Worm (Caenorhabditis elegans): Measurements from ENCODE around the gene rbc-1.

Gene rbc-1

DNA sequence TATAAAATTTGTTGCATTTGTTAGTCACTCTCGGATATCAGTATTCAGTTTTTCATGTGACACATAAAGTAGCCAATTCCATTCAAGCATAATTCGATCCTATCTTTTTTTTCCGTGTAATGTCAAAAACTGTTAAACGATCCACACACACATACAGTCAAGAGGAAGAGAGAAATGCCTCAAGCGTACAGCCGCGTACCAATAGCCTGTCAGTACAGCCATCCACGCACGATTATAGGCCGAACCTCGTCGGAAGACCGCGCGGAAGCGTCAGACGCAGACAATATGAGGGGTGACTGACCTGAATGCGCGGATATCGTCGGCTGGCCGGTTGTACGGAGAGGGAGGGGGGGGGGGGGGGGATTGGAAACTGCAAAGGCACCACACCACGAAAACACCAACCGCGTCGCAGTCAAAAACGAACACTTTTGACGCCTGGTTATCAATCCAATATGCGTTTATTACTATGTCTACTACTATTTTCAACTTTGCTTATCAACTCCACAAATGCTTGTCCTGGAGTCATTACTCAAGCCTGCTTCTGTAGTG, 33.5 kb upstream of the rbc-1 start, which contains the start of gene let-4:
TSS of gene let-4 (plus strand) at position 357 of the 549 bp plus-strand sequence.
- TF ChIP-seq mml-1 (tag; optimal IDR thresholded peaks at IDR 0.05): no peak
- no peak for TF ChIP-seq hmg-11 (tag; optimal IDR thresholded peaks at IDR 0.05)
- peak; percentile 86 for TF ChIP-seq nhr-23 (tag; optimal IDR thresholded peaks at IDR 0.05)

ce11 chrX:14580853-14581252, 30.3 kb upstream of the rbc-1 start:
- TF ChIP-seq elt-3 (tag; optimal IDR thresholded peaks at IDR 0.05) (peak in 1 of 3 experiments; percentile 52), nhr-23 (tag; optimal IDR thresholded peaks at IDR 0.05) (peak; percentile 79), fkh-2 (tag; optimal IDR thresholded peaks at IDR 0.05) (no peak)

DNA sequence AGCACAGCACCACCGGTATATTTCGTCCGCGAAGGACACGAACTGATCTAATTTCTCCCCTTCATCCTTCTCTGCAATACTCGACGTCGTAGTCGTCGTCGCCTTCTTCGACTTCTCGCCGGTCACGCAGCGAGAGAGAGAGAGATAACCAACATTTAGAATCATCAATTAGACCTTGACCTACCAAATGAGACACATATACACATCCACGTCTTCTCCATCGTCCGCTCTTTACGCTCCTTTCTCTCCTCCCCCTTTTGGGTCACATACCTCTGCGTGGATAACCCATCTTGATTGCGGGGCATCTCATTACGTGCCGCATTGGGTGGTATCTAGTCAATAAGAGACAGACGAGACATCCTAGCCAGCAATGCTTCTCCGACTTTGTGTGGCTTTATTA, 29.7 kb upstream of the rbc-1 start, which contains the start of gene sym-1:
TSS of gene sym-1 (plus strand) at position 194 of the 400 bp plus-strand sequence.
- TF ChIP-seq elt-2 (tag; optimal IDR thresholded peaks at IDR 0.05) (no peak), nhr-11 (tag; optimal IDR thresholded peaks at IDR 0.05) (no peak), zag-1 (tag; optimal IDR thresholded peaks at IDR 0.05) (no peak), lin-15B (tag; optimal IDR thresholded peaks at IDR 0.05) (no peak), nhr-67 (tag; optimal IDR thresholded peaks at IDR 0.05) (no peak), aly-2 (tag; optimal IDR thresholded peaks at IDR 0.05) (no peak), ZK546.5 (tag; optimal IDR thresholded peaks at IDR 0.05) (no peak), ceh-82 (tag; optimal IDR thresholded peaks at IDR 0.05) (no peak), nhr-25 (tag; optimal IDR thresholded peaks at IDR 0.05) (peak; percentile 84), fkh-2 (tag; optimal IDR thresholded peaks at IDR 0.05) (no peak), nfya-1 (tag; optimal IDR thresholded peaks at IDR 0.05; ENCODE audit: insufficient read depth) (no peak), lsy-12 (tag; optimal IDR thresholded peaks at IDR 0.05) (no peak), lin-39 (tag; optimal IDR thresholded peaks at IDR 0.05) (no peak), nhr-12 (tag; optimal IDR thresholded peaks at IDR 0.05) (no peak), eor-1 (tag; optimal IDR thresholded peaks at IDR 0.05) (no peak), fos-1 (tag; optimal IDR thresholded peaks at IDR 0.05) (no peak), elt-1 (tag; optimal IDR thresholded peaks at IDR 0.05) (peak; percentile 10), mdl-1 (tag; optimal IDR thresholded peaks at IDR 0.05) (no peak), elt-3 (tag; optimal IDR thresholded peaks at IDR 0.05) (peak in 1 of 3 experiments; percentile 55), egl-5 (tag; optimal IDR thresholded peaks at IDR 0.05) (no peak), snpc-4 (tag; optimal IDR thresholded peaks at IDR 0.05) (no peak), mml-1 (tag; optimal IDR thresholded peaks at IDR 0.05) (no peak), ztf-11 (tag; optimal IDR thresholded peaks at IDR 0.05) (no peak), nhr-237 (tag; optimal IDR thresholded peaks at IDR 0.05) (no peak), nhr-43 (tag; optimal IDR thresholded peaks at IDR 0.05; ENCODE audit: poor library complexity, severe bottlenecking) (peak; percentile 58), ceh-28 (tag; optimal IDR thresholded peaks at IDR 0.05) (no peak), ztf-4 (tag; optimal IDR thresholded peaks at IDR 0.05) (no peak), ceh-9 (tag; optimal IDR thresholded peaks at IDR 0.05) (no peak), nhr-28 (tag; optimal IDR thresholded peaks at IDR 0.05) (no peak), unc-39 (tag; optimal IDR thresholded peaks at IDR 0.05) (no peak), unc-62 (GFP tag; optimal IDR thresholded peaks at IDR 0.05) (no peak), tbx-2 (tag; optimal IDR thresholded peaks at IDR 0.05) (no peak), nhr-23 (tag; optimal IDR thresholded peaks at IDR 0.05) (peak; percentile 90), pqm-1 (tag; optimal IDR thresholded peaks at IDR 0.05) (no peak), egl-27 (tag; optimal IDR thresholded peaks at IDR 0.05) (no peak), daf-12 (tag; optimal IDR thresholded peaks at IDR 0.05) (no peak), ceh-16 (tag; optimal IDR thresholded peaks at IDR 0.05) (no peak), fkh-10 (GFP tag; optimal IDR thresholded peaks at IDR 0.05) (no peak)

- peak; percentile 52 for TF ChIP-seq nhr-23 (tag; optimal IDR thresholded peaks at IDR 0.05)
- no peak for TF ChIP-seq ceh-16 (tag; optimal IDR thresholded peaks at IDR 0.05)
Observed at ce11 chrX:14584335-14584734, 26.8 kb upstream of the rbc-1 start.

Measured in whole organism, L3 larva.